Worm (Caenorhabditis elegans) whole organism, L4/young adult: Measurements from ENCODE around the gene T26E4.18.

Experiments
- W03F9.2 ChIP-seq: fragments of 150-350 bp; optimal IDR thresholded peaks from 2 replicates; lab custom pipeline; 2014; ENCODE audit warnings: missing biosample characterization, missing genetic modification characterization
- dao-5 ChIP-seq: sonication (generic microtip); optimal IDR thresholded peaks from 2 replicates; lab custom pipeline; 2016; ENCODE audit warnings: missing genotype, missing genetic modification characterization, moderate library complexity, missing compliant biosample characterization
- him-1 ChIP-seq: sonication (generic microtip); optimal IDR thresholded peaks from 2 replicates; lab custom pipeline; 2016; ENCODE audit warnings: missing genotype, missing genetic modification reagents, missing genetic modification characterization, missing compliant biosample characterization

DNA sequence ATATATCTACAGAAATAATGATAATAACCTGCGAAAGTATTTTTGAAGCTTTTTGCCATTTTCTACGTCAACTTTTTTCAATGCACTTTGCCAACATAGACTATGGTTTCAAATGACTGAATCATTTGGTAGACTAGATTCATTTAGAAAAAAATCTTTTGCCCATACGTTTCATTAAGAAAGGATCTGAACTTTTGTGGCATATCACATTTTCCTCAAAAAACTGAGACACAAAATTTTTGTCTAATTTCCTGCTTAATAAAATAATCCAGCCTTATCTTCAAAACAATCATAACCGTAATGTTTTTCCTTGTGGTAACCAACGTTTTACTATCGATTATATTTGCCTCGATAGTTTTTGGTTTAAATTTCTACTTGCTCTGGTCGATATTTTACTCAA lies 22.5 kb upstream of the T26E4.18 start, which contains the start of gene srbc-51:
- no peak for TF ChIP-seq him-1 (tag; lab: Kevin White, UChicago)
- no peak for TF ChIP-seq W03F9.2 (tag; lab: Kevin White, UChicago)
- no peak for TF ChIP-seq dao-5
